Worm (Caenorhabditis elegans) whole organism, L4/young adult: Measurements from ENCODE around the gene dsh-2.
"Not testable (repeated sequence)": the region's sequence is repeated elsewhere in the genome, so short reads cannot be mapped to it uniquely, and the experiment has no call there.

Experiments
- W03F9.2 ChIP-seq: fragments of 150-350 bp; optimal IDR thresholded peaks from 2 replicates; lab custom pipeline; 2014; ENCODE audit warnings: missing biosample characterization, missing genetic modification characterization
- dao-5 ChIP-seq: sonication (generic microtip); optimal IDR thresholded peaks from 2 replicates; lab custom pipeline; 2016; ENCODE audit warnings: missing genotype, missing genetic modification characterization, moderate library complexity, missing compliant biosample characterization
- him-1 ChIP-seq: sonication (generic microtip); optimal IDR thresholded peaks from 2 replicates; lab custom pipeline; 2016; ENCODE audit warnings: missing genotype, missing genetic modification reagents, missing genetic modification characterization, missing compliant biosample characterization

dsh-2 gene

ce11 chrII:5081124-5081913 is at the start of gene dsh-2:
dsh-2 (minus strand) TSS chrII:5081174.
- TF ChIP-seq W03F9.2 (tag; lab: Kevin White, UChicago): peak; percentile 45
- TF ChIP-seq dao-5 (tag; lab: Kevin White, UChicago): no peak

ce11 chrII:5130081-5130480 is 49.1 kb upstream of the dsh-2 start, which contains the start of gene lgc-56:
lgc-56 (plus strand) TSS chrII:5130381.
- TF ChIP-seq W03F9.2 (tag; lab: Kevin White, UChicago) (no peak), dao-5 (tag; lab: Kevin White, UChicago) (no peak), him-1 (tag; lab: Kevin White, UChicago) (no peak)

- TF ChIP-seq dao-5 (tag; lab: Kevin White, UChicago) (no peak), him-1 (tag; lab: Kevin White, UChicago) (no peak), W03F9.2 (tag; lab: Kevin White, UChicago) (no peak)
These were observed 39.6 kb upstream of the dsh-2 start for ce11 chrII:5120612-5121011.

ce11 chrII:5115733-5116132 is 34.8 kb upstream of the dsh-2 start, which contains the start of gene srsy-1:
srsy-1 (plus strand) TSS chrII:5116033.
- TF ChIP-seq dao-5 (tag; lab: Kevin White, UChicago): no peak
- TF ChIP-seq him-1 (tag; lab: Kevin White, UChicago): no peak
- no peak for TF ChIP-seq W03F9.2 (tag; lab: Kevin White, UChicago)

ce11 chrII:5115235-5115634 is 34.3 kb upstream of the dsh-2 start, which contains the start of gene msp-74:
msp-74 (minus strand) TSS chrII:5115335.
- not testable (repeated sequence) for TF ChIP-seq him-1, dao-5, W03F9.2 (tag; lab: Kevin White, UChicago)

- TF ChIP-seq W03F9.2 (tag; lab: Kevin White, UChicago): no peak
These were observed 31.1 kb upstream of the dsh-2 start, which contains the start of gene F09C12.8 for ce11 chrII:5112082-5112481. F09C12.8 (plus strand) TSS chrII:5112382.

- TF ChIP-seq dao-5 (tag; lab: Kevin White, UChicago) (no peak), him-1 (tag; lab: Kevin White, UChicago) (no peak), W03F9.2 (tag; lab: Kevin White, UChicago) (no peak)
These were observed 28.7 kb upstream of the dsh-2 start, which contains the start of gene F09C12.2 for ce11 chrII:5109693-5110092. F09C12.2 (plus strand) TSS chrII:5110012.

- TF ChIP-seq W03F9.2 (tag; lab: Kevin White, UChicago) (peak; percentile 32), dao-5 (tag; lab: Kevin White, UChicago) (peak; percentile 76), him-1 (tag; lab: Kevin White, UChicago) (peak; percentile 86)
These were observed 24.0 kb upstream of the dsh-2 start for ce11 chrII:5105020-5105419.

- TF ChIP-seq him-1 (tag; lab: Kevin White, UChicago): no peak
- no peak for TF ChIP-seq dao-5 (tag; lab: Kevin White, UChicago)
- TF ChIP-seq W03F9.2 (tag; lab: Kevin White, UChicago): no peak
These were observed 22.9 kb upstream of the dsh-2 start, which contains the start of the genes C04G6.11 and mpk-2 for ce11 chrII:5103784-5104457. C04G6.11 (minus strand) TSS chrII:5103834. mpk-2 (plus strand) TSS chrII:5104118.

- no peak for TF ChIP-seq W03F9.2 (tag; lab: Kevin White, UChicago)
- TF ChIP-seq him-1 (tag; lab: Kevin White, UChicago): no peak
- TF ChIP-seq dao-5 (tag; lab: Kevin White, UChicago): no peak
These were observed 22.2 kb upstream of the dsh-2 start for ce11 chrII:5103189-5103588.

- TF ChIP-seq dao-5 (tag; lab: Kevin White, UChicago) (no peak), him-1 (tag; lab: Kevin White, UChicago) (no peak), W03F9.2 (tag; lab: Kevin White, UChicago) (no peak)
These were observed 20.7 kb upstream of the dsh-2 start, which contains the start of the genes idpb-3 and idpb-1 for ce11 chrII:5101701-5102100. idpb-3 (minus strand) TSS chrII:5101801. idpb-1 (plus strand) TSS chrII:5101984.

ce11 chrII:5099649-5100048 is 18.7 kb upstream of the dsh-2 start, which contains the start of gene C04G6.6:
C04G6.6 (minus strand) TSS chrII:5099749.
- TF ChIP-seq W03F9.2 (tag; lab: Kevin White, UChicago) (no peak), him-1 (tag; lab: Kevin White, UChicago) (no peak), dao-5 (tag; lab: Kevin White, UChicago) (no peak)

- TF ChIP-seq W03F9.2 (tag; lab: Kevin White, UChicago) (no peak), him-1 (tag; lab: Kevin White, UChicago) (no peak), dao-5 (tag; lab: Kevin White, UChicago) (no peak)
These were observed 18.1 kb upstream of the dsh-2 start for ce11 chrII:5099034-5099433.
